Fruit fly (Drosophila melanogaster) Kc167 (cell line): ENCODE data around the gene CG31286.

ENCODE experiments used
- h ChIP-seq: fragments of >200 bp; optimal IDR thresholded peaks from 3 replicates; lab custom pipeline; 2018; ENCODE audit warnings: missing external identifiers
- ttk ChIP-seq: sonication (Bioruptor generic); optimal IDR thresholded peaks from 2 replicates; lab custom pipeline; 2017; ENCODE audit warnings: missing external identifiers

DNA sequence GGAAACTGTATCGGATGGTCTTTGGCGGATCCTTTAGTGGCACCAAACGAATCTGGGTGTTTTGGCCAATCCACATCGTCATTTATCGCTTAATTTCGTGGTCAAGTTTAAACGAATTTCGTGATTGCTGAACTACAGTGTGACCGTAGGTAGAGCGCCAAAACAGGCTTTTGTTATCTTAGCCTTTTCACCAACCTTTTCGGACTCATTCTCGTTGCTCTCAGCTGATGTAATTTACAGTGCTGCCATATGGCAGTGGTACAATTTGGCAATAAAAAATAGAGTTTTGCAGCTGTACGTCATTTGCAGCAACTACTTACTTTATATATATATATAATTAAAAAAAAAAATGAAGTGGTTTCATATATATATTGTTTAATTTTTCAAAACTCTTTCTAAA, 18.9 kb downstream of the CG31286 start, which contains the start of gene agt:
- TF ChIP-seq h (lab: Kevin White, UChicago), result no peak
- no peak for TF ChIP-seq ttk (lab: Kevin White, UChicago)
